Worm (Caenorhabditis elegans) whole organism, young adult: Measurements from ENCODE around the gene ZC477.2.

Source experiments
- cebp-1 ChIP-seq, 2 experiments: fragments of 200-800 bp in 1 of 2; sonication (Bioruptor generic) in 1 of 2; sonication (generic microtip) in 1 of 2; IDR thresholded peaks in 1 of 2; optimal IDR thresholded peaks in 1 of 2; 2 replicates each; pipeline versions ENCODE4 v1.3.6 to Lab custom; 2017 to 2022; ENCODE audit warnings: missing compliant biosample characterization in 2 of 2, missing genetic modification characterization in 2 of 2, mild to moderate bottlenecking in 1 of 2, missing genetic modification reagents in 1 of 2, moderate library complexity in 1 of 2
- ceh-91 ChIP-seq: fragments of 200-800 bp; sonication (Bioruptor generic); IDR thresholded peaks from 2 replicates; pipeline ENCODE4 v1.3.6; 2022; ENCODE audit warnings: missing genetic modification reagents, missing genetic modification characterization, missing compliant biosample characterization
- gei-17 ChIP-seq: fragments of 200-800 bp; sonication (Bioruptor generic); optimal IDR thresholded peaks from 2 replicates; lab custom pipeline; 2018; ENCODE audit warnings: mild to moderate bottlenecking, missing genetic modification characterization, missing compliant biosample characterization
- lag-1 ChIP-seq: fragments of 200-800 bp; sonication (Bioruptor generic); IDR thresholded peaks from 2 replicates; pipeline ENCODE4 v1.3.6; 2022; ENCODE audit warnings: missing genetic modification reagents, missing genetic modification characterization, missing compliant biosample characterization
- lir-1 ChIP-seq: fragments of 200-800 bp; sonication (Bioruptor generic); conservative IDR thresholded peaks from 2 replicates; pipeline ENCODE4 v1.3.6; 2022; ENCODE audit warnings: missing genetic modification reagents, missing genetic modification characterization, missing compliant biosample characterization
- nfya-1 ChIP-seq: sonication (generic microtip); optimal IDR thresholded peaks from 2 replicates; lab custom pipeline; 2017; ENCODE audit warnings: antibody characterized with exemption, missing compliant biosample characterization, missing genetic modification characterization, borderline replicate concordance; ENCODE audit not compliant: insufficient read depth
- nhr-179 ChIP-seq: sonication (generic microtip); optimal IDR thresholded peaks from 2 replicates; lab custom pipeline; 2016; ENCODE audit warnings: mild to moderate bottlenecking, missing genetic modification characterization, missing compliant biosample characterization
- nhr-80 ChIP-seq: sonication (generic microtip); optimal IDR thresholded peaks from 2 replicates; lab custom pipeline; 2016; ENCODE audit warnings: missing genetic modification characterization, missing compliant biosample characterization
- pha-4 ChIP-seq: fragments of 150-350 bp; sonication (generic microtip); optimal IDR thresholded peaks from 2 replicates; lab custom pipeline; 2014; ENCODE audit warnings: missing biosample characterization, missing genetic modification reagents, missing genetic modification characterization

DNA sequence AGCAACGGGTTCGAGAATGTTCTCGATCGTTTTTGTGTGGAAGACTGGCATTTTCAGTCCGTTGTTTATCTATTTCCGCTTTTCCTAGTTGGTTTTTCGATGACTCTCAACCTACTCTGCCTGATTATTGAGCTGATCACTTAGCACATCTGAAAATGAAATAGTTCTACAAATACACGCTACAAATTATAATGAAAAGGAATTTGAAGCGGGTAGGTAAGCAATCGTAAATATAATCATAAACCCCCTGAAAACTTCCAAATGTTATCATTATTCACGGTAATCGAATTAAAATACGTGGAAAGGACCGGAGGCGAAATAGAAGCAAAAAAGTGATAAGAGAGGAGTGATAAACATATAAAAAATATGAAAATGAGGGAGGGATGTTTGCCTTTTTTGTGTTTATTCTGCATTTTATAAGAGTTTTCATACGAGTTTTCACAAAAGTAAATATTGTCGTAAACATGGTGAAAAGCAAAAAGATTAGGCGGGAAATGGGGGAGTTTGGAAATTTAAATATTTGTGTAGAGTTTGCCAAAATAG lies 13.7 kb upstream of the ZC477.2 start, which contains the start of gene deb-1:
- no peak for TF ChIP-seq gei-17 (GFP tag; lab: Kevin White, UChicago)
- no peak for TF ChIP-seq ceh-91
- no peak for TF ChIP-seq pha-4
- no peak for TF ChIP-seq lag-1 (GFP tag; lab: Robert Waterston, UW)
- no peak for TF ChIP-seq nhr-80 (tag; lab: Kevin White, UChicago)
- TF ChIP-seq nfya-1 (tag; lab: Kevin White, UChicago), result no peak
- no peak for TF ChIP-seq nhr-179
- no peak for TF ChIP-seq cebp-1 (GFP tag; IDR thresholded peaks at IDR 0.05; lab: Robert Waterston, UW)
- no peak for TF ChIP-seq cebp-1 (tag; optimal IDR thresholded peaks at IDR 0.05; lab: Kevin White, UChicago)
- no peak for TF ChIP-seq lir-1
